Fruit fly (Drosophila melanogaster) whole organism, embryonic: Measurements from ENCODE around the gene Scgalpha.

Source experiments
- Ada2b ChIP-seq: fragments of 200-800 bp; sonication (Bioruptor generic); IDR thresholded peaks from 2 replicates; pipeline ENCODE4 v1.3.6; 2022; ENCODE audit warnings: missing biosample characterization, missing genetic modification characterization
- BEAF-32 ChIP-seq: fragments of 200-800 bp; sonication (Bioruptor generic); optimal IDR thresholded peaks from 3 replicates; lab custom pipeline; 2017; ENCODE audit warnings: missing biosample characterization, missing genetic modification characterization, mild to moderate bottlenecking, moderate library complexity, missing genetic modification reagents
- Bteb2 ChIP-seq: fragments of 200-800 bp; sonication (Bioruptor generic); optimal IDR thresholded peaks from 2 replicates; lab custom pipeline; 2016; ENCODE audit warnings: missing biosample characterization, missing genetic modification characterization
- CG10431 ChIP-seq: fragments of 200-800 bp; sonication (Bioruptor generic); optimal IDR thresholded peaks from 3 replicates; lab custom pipeline; 2018; ENCODE audit warnings: missing biosample characterization, mild to moderate bottlenecking, missing genetic modification characterization
- CG10654 ChIP-seq: fragments of 200-800 bp; sonication (Bioruptor generic); optimal IDR thresholded peaks from 2 replicates; lab custom pipeline; 2016; ENCODE audit warnings: missing biosample characterization, missing genetic modification characterization
- CG11723 ChIP-seq: fragments of 200-800 bp; sonication (Bioruptor generic); optimal IDR thresholded peaks from 2 replicates; lab custom pipeline; 2017; ENCODE audit warnings: missing biosample characterization, mild to moderate bottlenecking, missing genetic modification characterization
- CG12155 ChIP-seq: fragments of 200-800 bp; sonication (Bioruptor generic); optimal IDR thresholded peaks from 3 replicates; lab custom pipeline; 2016; ENCODE audit warnings: missing biosample characterization, missing genetic modification characterization
- CG13775 ChIP-seq: fragments of 200-800 bp; sonication (Bioruptor generic); optimal IDR thresholded peaks from 3 replicates; lab custom pipeline; 2017; ENCODE audit warnings: missing biosample characterization, mild to moderate bottlenecking, missing genetic modification characterization
- CG13894 ChIP-seq: fragments of 200-800 bp; sonication (Bioruptor generic); optimal IDR thresholded peaks from 3 replicates; lab custom pipeline; 2018; ENCODE audit warnings: missing biosample characterization, mild to moderate bottlenecking, missing genetic modification characterization, moderate library complexity
- CG14050 ChIP-seq: fragments of 200-800 bp; sonication (Bioruptor generic); IDR thresholded peaks from 3 replicates; pipeline ENCODE4 v1.3.6; 2022; ENCODE audit warnings: missing biosample characterization, missing genetic modification characterization
- CG14441 ChIP-seq: fragments of 200-800 bp; sonication (Bioruptor generic); IDR thresholded peaks from 2 replicates; pipeline ENCODE4 v1.3.6; 2022; ENCODE audit warnings: missing biosample characterization, missing genetic modification characterization
- CG15601 ChIP-seq: fragments of 200-800 bp; sonication (Bioruptor generic); optimal IDR thresholded peaks from 3 replicates; lab custom pipeline; 2019; ENCODE audit warnings: missing biosample characterization, mild to moderate bottlenecking, missing genetic modification characterization, moderate library complexity
- CG2202 ChIP-seq: fragments of 200-800 bp; sonication (Bioruptor generic); optimal IDR thresholded peaks from 2 replicates; lab custom pipeline; 2018; ENCODE audit warnings: missing biosample characterization, mild to moderate bottlenecking, missing genetic modification characterization
- CG33213 ChIP-seq: fragments of 200-800 bp; sonication (Bioruptor generic); optimal IDR thresholded peaks from 3 replicates; lab custom pipeline; 2016; ENCODE audit warnings: missing biosample characterization, missing genetic modification characterization
- CG34224 ChIP-seq: fragments of 200-800 bp; sonication (Bioruptor generic); IDR thresholded peaks from 3 replicates; pipeline ENCODE4 v1.3.6; 2022; ENCODE audit warnings: missing biosample characterization, missing genetic modification characterization; ENCODE audit not compliant: partially characterized antibody
- CG4282 ChIP-seq: fragments of 200-800 bp; sonication (Bioruptor generic); optimal IDR thresholded peaks from 2 replicates; lab custom pipeline; 2016; ENCODE audit warnings: missing biosample characterization, missing genetic modification characterization
- CG43689 ChIP-seq: fragments of 200-800 bp; sonication (Bioruptor generic); IDR thresholded peaks from 2 replicates; pipeline ENCODE4 v1.3.6; 2022; ENCODE audit warnings: missing biosample characterization, missing genetic modification characterization
- CG4424 ChIP-seq: fragments of 200-800 bp; sonication (Bioruptor generic); optimal IDR thresholded peaks from 3 replicates; lab custom pipeline; 2016; ENCODE audit warnings: missing biosample characterization, missing genetic modification characterization
- CG4617 ChIP-seq: fragments of 200-800 bp; sonication (Bioruptor generic); optimal IDR thresholded peaks from 3 replicates; lab custom pipeline; 2016; ENCODE audit warnings: missing biosample characterization, missing genetic modification characterization, borderline replicate concordance
- CG5245 ChIP-seq: fragments of 200-800 bp; sonication (Bioruptor generic); optimal IDR thresholded peaks from 3 replicates; lab custom pipeline; 2016; ENCODE audit warnings: missing biosample characterization, missing genetic modification characterization
- CG7556 ChIP-seq: fragments of 200-800 bp; sonication (Bioruptor generic); optimal IDR thresholded peaks from 2 replicates; lab custom pipeline; 2017; ENCODE audit warnings: missing biosample characterization, mild to moderate bottlenecking, missing genetic modification characterization
- CG7839 ChIP-seq: fragments of 200-800 bp; sonication (Bioruptor generic); optimal IDR thresholded peaks from 3 replicates; lab custom pipeline; 2018; ENCODE audit warnings: missing biosample characterization, mild to moderate bottlenecking, missing genetic modification characterization, moderate library complexity
- CG7928 ChIP-seq: fragments of 200-800 bp; sonication (Bioruptor generic); optimal IDR thresholded peaks from 2 replicates; lab custom pipeline; 2017; ENCODE audit warnings: missing biosample characterization, mild to moderate bottlenecking, missing genetic modification characterization
- CG7987 ChIP-seq: fragments of 200-800 bp; sonication (Bioruptor generic); optimal IDR thresholded peaks from 2 replicates; lab custom pipeline; 2018; ENCODE audit warnings: missing biosample characterization, mild to moderate bottlenecking, missing genetic modification characterization, moderate library complexity
- CHES-1-like ChIP-seq: fragments of 200-800 bp; sonication (Bioruptor generic); optimal IDR thresholded peaks from 2 replicates; lab custom pipeline; 2016; ENCODE audit warnings: missing biosample characterization, missing genetic modification characterization
- Dfd ChIP-seq, 2 experiments: fragments of >200 bp; optimal IDR thresholded peaks; 2 replicates each; lab custom pipeline; 2017; ENCODE audit warnings: missing biosample characterization in 2 of 2, missing genetic modification characterization in 2 of 2
- Doc2 ChIP-seq: fragments of 200-800 bp; sonication (Bioruptor generic); IDR thresholded peaks from 2 replicates; pipeline ENCODE4 v1.3.6; 2022; ENCODE audit warnings: missing biosample characterization, missing genetic modification characterization
- HLH3B ChIP-seq: fragments of 200-800 bp; sonication (Bioruptor generic); IDR thresholded peaks from 2 replicates; pipeline ENCODE4 v1.3.6; 2022; ENCODE audit warnings: missing biosample characterization, missing genetic modification characterization
- Hmr ChIP-seq: fragments of 200-800 bp; sonication (Bioruptor generic); optimal IDR thresholded peaks from 3 replicates; lab custom pipeline; 2017; ENCODE audit warnings: mild to moderate bottlenecking, missing biosample characterization, missing genetic modification reagents, missing genetic modification characterization
- Rfx ChIP-seq: fragments of 200-800 bp; sonication (Bioruptor generic); IDR thresholded peaks from 2 replicates; pipeline ENCODE4 v1.3.6; 2022; ENCODE audit warnings: missing biosample characterization, missing genetic modification characterization
- Rx ChIP-seq: fragments of 200-800 bp; sonication (Bioruptor generic); IDR thresholded peaks from 2 replicates; pipeline ENCODE4 v1.3.6; 2022; ENCODE audit warnings: missing biosample characterization, missing genetic modification characterization
- bcd ChIP-seq: fragments of 200-800 bp; sonication (Bioruptor generic); optimal IDR thresholded peaks from 2 replicates; lab custom pipeline; 2017; ENCODE audit warnings: missing biosample characterization, mild to moderate bottlenecking, missing genetic modification characterization
- bsh ChIP-seq, 2 experiments: fragments of 200-800 bp; sonication (Bioruptor generic); optimal IDR thresholded peaks; 2 replicates each; lab custom pipeline; 2017 to 2018; ENCODE audit warnings: mild to moderate bottlenecking in 2 of 2, missing biosample characterization in 2 of 2, missing genetic modification characterization in 2 of 2, moderate library complexity in 1 of 2
- cato ChIP-seq: fragments of 200-800 bp; sonication (Bioruptor generic); optimal IDR thresholded peaks from 2 replicates; lab custom pipeline; 2016; ENCODE audit warnings: missing biosample characterization, missing genetic modification characterization, borderline replicate concordance
- cg ChIP-seq: fragments of 200-800 bp; sonication (Bioruptor generic); optimal IDR thresholded peaks from 3 replicates; lab custom pipeline; 2019; ENCODE audit warnings: missing biosample characterization, mild to moderate bottlenecking, missing genetic modification characterization, moderate library complexity
- disco-r ChIP-seq: fragments of 200-800 bp; sonication (Bioruptor generic); optimal IDR thresholded peaks from 2 replicates; lab custom pipeline; 2016; ENCODE audit warnings: missing biosample characterization, missing genetic modification characterization
- emc ChIP-seq: fragments of 200-800 bp; sonication (Bioruptor generic); optimal IDR thresholded peaks from 2 replicates; lab custom pipeline; 2016; ENCODE audit warnings: missing biosample characterization, missing genetic modification characterization
- fd96Cb ChIP-seq: fragments of 200-800 bp; sonication (Bioruptor generic); optimal IDR thresholded peaks from 2 replicates; lab custom pipeline; 2018; ENCODE audit warnings: missing biosample characterization, mild to moderate bottlenecking, missing genetic modification characterization, moderate library complexity
- gt ChIP-seq: fragments of 200-800 bp; sonication (Bioruptor generic); IDR thresholded peaks from 2 replicates; pipeline ENCODE4 v1.3.6; 2022; ENCODE audit warnings: missing biosample characterization, missing genetic modification characterization
- ham ChIP-seq: fragments of 200-800 bp; sonication (Bioruptor generic); IDR thresholded peaks from 2 replicates; pipeline ENCODE4 v1.3.6; 2022; ENCODE audit warnings: missing biosample characterization, missing genetic modification characterization
- hb ChIP-seq: fragments of 200-800 bp; sonication (Bioruptor generic); IDR thresholded peaks from 3 replicates; pipeline ENCODE4 v1.3.6; 2022; ENCODE audit warnings: missing biosample characterization, missing genetic modification characterization; ENCODE audit not compliant: partially characterized antibody
- jing ChIP-seq: fragments of 200-800 bp; sonication (Bioruptor generic); optimal IDR thresholded peaks from 2 replicates; lab custom pipeline; 2018; ENCODE audit warnings: missing biosample characterization, mild to moderate bottlenecking, missing genetic modification characterization
- lbe ChIP-seq: fragments of 200-800 bp; sonication (Bioruptor generic); optimal IDR thresholded peaks from 2 replicates; lab custom pipeline; 2016; ENCODE audit warnings: missing biosample characterization, mild to moderate bottlenecking, missing genetic modification characterization
- lmd ChIP-seq: fragments of 200-800 bp; sonication (Bioruptor generic); IDR thresholded peaks from 2 replicates; pipeline ENCODE4 v1.3.6; 2022; ENCODE audit warnings: missing biosample characterization, missing genetic modification characterization
- luna ChIP-seq: fragments of 200-800 bp; sonication (Bioruptor generic); optimal IDR thresholded peaks from 2 replicates; lab custom pipeline; 2016; ENCODE audit warnings: missing biosample characterization, missing genetic modification characterization
- phol ChIP-seq: fragments of 200-800 bp; sonication (Bioruptor generic); optimal IDR thresholded peaks from 3 replicates; lab custom pipeline; 2018; ENCODE audit warnings: missing biosample characterization, mild to moderate bottlenecking, missing genetic modification characterization, moderate library complexity
- pnt ChIP-seq: fragments of 200-800 bp; sonication (Bioruptor generic); optimal IDR thresholded peaks from 3 replicates; lab custom pipeline; 2016; ENCODE audit warnings: missing biosample characterization, missing genetic modification characterization
- sens ChIP-seq: fragments of 200-800 bp; sonication (Bioruptor generic); peaks from one replicate; lab custom pipeline; 2016; ENCODE audit warnings: missing biosample characterization, missing genetic modification characterization
- sna ChIP-seq: fragments of 200-800 bp; sonication (Bioruptor generic); IDR thresholded peaks from 2 replicates; pipeline ENCODE4 v1.3.6; 2022; ENCODE audit warnings: missing biosample characterization, missing genetic modification characterization; ENCODE audit not compliant: partially characterized antibody
- trh ChIP-seq: fragments of 200-800 bp; sonication (Bioruptor generic); optimal IDR thresholded peaks from 2 replicates; lab custom pipeline; 2016; ENCODE audit warnings: missing biosample characterization, missing genetic modification characterization
- zfh1 ChIP-seq: fragments of 200-800 bp; sonication (Bioruptor generic); IDR thresholded peaks from 3 replicates; pipeline ENCODE4 v1.3.6; 2022; ENCODE audit warnings: missing biosample characterization, missing genetic modification characterization

The Scgalpha gene

dm6 chr2L:8311091-8311490 lies 7.9 kb downstream of the Scgalpha start, which contains the start of the genes CG7810 and CG7806 (continued):
- TF ChIP-seq bsh (GFP tag; optimal IDR thresholded peaks at IDR 0.05; lab: Kevin White, UChicago) (peak; percentile 55 to 93), luna (peak; percentile 69), pnt (GFP tag; lab: Kevin White, UChicago) (peak; percentile 79), Bteb2 (GFP tag; lab: Kevin White, UChicago) (peak; percentile 93), HLH3B (GFP tag; lab: Robert Waterston, UW) (peak; percentile 91), disco-r (peak; percentile 82), cg (GFP tag; lab: Kevin White, UChicago) (no peak), CG2202 (peak; percentile 87), Ada2b (peak; percentile 86), CG11723 (no peak), CG43689 (GFP tag; lab: Robert Waterston, UW) (peak; percentile 86), CG4424 (GFP tag; lab: Kevin White, UChicago) (peak; percentile 78), trh (peak; percentile 83), sna (0 out of 2 replicates have a peak, but pooled peaks have one; percentile 35), CG7839 (peak; percentile 90), CG33213 (peak; percentile 72), CG14441 (peak; percentile 91), CG7928 (GFP tag; lab: Kevin White, UChicago) (peak; percentile 9), hb (GFP tag; lab: Robert Waterston, UW) (no peak), zfh1 (GFP tag; lab: Robert Waterston, UW) (peak; percentile 95), CG13775 (GFP tag; lab: Kevin White, UChicago) (peak; percentile 89), phol (tag; lab: Kevin White, UChicago) (peak; percentile 89), bcd (GFP tag; lab: Kevin White, UChicago) (peak; percentile 81), CHES-1-like (GFP tag; lab: Kevin White, UChicago) (peak; percentile 94), gt (GFP tag; lab: Robert Waterston, UW) (peak; percentile 10; the same call in 1 of the 2 replicates), CG4617 (GFP tag; lab: Kevin White, UChicago) (peak; percentile 84), CG14050 (GFP tag; lab: Robert Waterston, UW) (peak; percentile 88), fd96Cb (tag; lab: Kevin White, UChicago) (peak; percentile 89), CG7556 (peak; percentile 89), CG7987 (GFP tag; lab: Kevin White, UChicago) (peak; percentile 40), sens (peak; percentile 99), Rx (GFP tag; lab: Robert Waterston, UW) (peak; percentile 77), CG5245 (GFP tag; lab: Kevin White, UChicago) (peak; percentile 80), lmd (GFP tag; lab: Robert Waterston, UW) (peak; percentile 90), lbe (GFP tag; lab: Kevin White, UChicago) (peak; percentile 84), jing (GFP tag; lab: Kevin White, UChicago) (peak; percentile 58), Dfd (GFP tag; optimal IDR thresholded peaks at IDR 0.05; lab: Kevin White, UChicago) (no peak), CG10431 (peak; percentile 84), CG13894 (tag; lab: Kevin White, UChicago) (peak; percentile 80), Doc2 (GFP tag; lab: Robert Waterston, UW) (no peak), CG10654 (GFP tag; lab: Kevin White, UChicago) (peak; percentile 86), Hmr (GFP tag; lab: Kevin White, UChicago) (no peak), CG15601 (tag; lab: Kevin White, UChicago) (peak; percentile 88), CG12155 (peak; percentile 83), CG34224 (peak; percentile 47; the same call in 1 of the 3 replicates), CG4282 (peak; percentile 25), ham (no peak; the same call in 1 of the 2 replicates), emc (GFP tag; lab: Kevin White, UChicago) (peak; percentile 73), BEAF-32 (peak; percentile 49), cato (GFP tag; lab: Kevin White, UChicago) (peak; percentile 75), Rfx (GFP tag; lab: Robert Waterston, UW) (peak; percentile 95)
